Fruit fly (Drosophila melanogaster) whole organism, embryonic: Measurements from ENCODE around the gene Ppt1.

Source experiments
- CG10209 ChIP-seq: fragments of 200-800 bp; sonication (Bioruptor generic); optimal IDR thresholded peaks from 3 replicates; lab custom pipeline; 2017; ENCODE audit warnings: missing biosample characterization, mild to moderate bottlenecking, missing genetic modification characterization, missing genetic modification reagents
- CG10462 ChIP-seq: fragments of 200-800 bp; sonication (Bioruptor generic); optimal IDR thresholded peaks from 2 replicates; lab custom pipeline; 2016; ENCODE audit warnings: missing biosample characterization, missing genetic modification characterization
- CG11504 ChIP-seq: fragments of 200-800 bp; sonication (Bioruptor generic); optimal IDR thresholded peaks from 3 replicates; lab custom pipeline; 2019; ENCODE audit warnings: missing biosample characterization, mild to moderate bottlenecking, missing genetic modification characterization, moderate library complexity
- CG12104 ChIP-seq: fragments of 200-800 bp; sonication (Bioruptor generic); optimal IDR thresholded peaks from 3 replicates; lab custom pipeline; 2016; ENCODE audit warnings: missing biosample characterization, missing genetic modification characterization
- CG1233 ChIP-seq: fragments of 200-800 bp; sonication (Bioruptor generic); optimal IDR thresholded peaks from 4 replicates; lab custom pipeline; 2018; ENCODE audit warnings: missing biosample characterization, mild to moderate bottlenecking, missing genetic modification characterization
- CG14441 ChIP-seq: fragments of 200-800 bp; sonication (Bioruptor generic); IDR thresholded peaks from 2 replicates; pipeline ENCODE4 v1.3.6; 2022; ENCODE audit warnings: missing biosample characterization, missing genetic modification characterization
- CG15073 ChIP-seq: fragments of 200-800 bp; sonication (Bioruptor generic); optimal IDR thresholded peaks from 2 replicates; lab custom pipeline; 2016; ENCODE audit warnings: missing biosample characterization, missing genetic modification characterization
- CG16779 ChIP-seq: fragments of 200-800 bp; sonication (Bioruptor generic); IDR thresholded peaks from 2 replicates; pipeline ENCODE4 v1.3.6; 2022; ENCODE audit warnings: missing biosample characterization, missing genetic modification characterization
- CG17361 ChIP-seq: fragments of 200-800 bp; sonication (Bioruptor generic); IDR thresholded peaks from 3 replicates; pipeline ENCODE4 v1.3.6; 2022; ENCODE audit warnings: missing biosample characterization, missing genetic modification characterization
- CG31441 ChIP-seq: fragments of 200-800 bp; sonication (Bioruptor generic); IDR thresholded peaks from 2 replicates; pipeline ENCODE4 v1.3.6; 2022; ENCODE audit warnings: missing biosample characterization, missing genetic modification characterization
- CG3407 ChIP-seq: fragments of 200-800 bp; sonication (Bioruptor generic); optimal IDR thresholded peaks from 2 replicates; lab custom pipeline; 2018; ENCODE audit warnings: missing biosample characterization, mild to moderate bottlenecking, missing genetic modification characterization
- CG5953 ChIP-seq: fragments of 200-800 bp; sonication (Bioruptor generic); IDR thresholded peaks from 2 replicates; pipeline ENCODE4 v1.3.6; 2022; ENCODE audit warnings: missing biosample characterization, missing genetic modification characterization
- CG6689 ChIP-seq: fragments of 200-800 bp; sonication (Bioruptor generic); IDR thresholded peaks from 2 replicates; pipeline ENCODE4 v1.3.6; 2022; ENCODE audit warnings: missing biosample characterization, missing genetic modification characterization
- CG7963 ChIP-seq: fragments of 200-800 bp; sonication (Bioruptor generic); IDR thresholded peaks from 3 replicates; pipeline ENCODE4 v1.3.6; 2022; ENCODE audit warnings: missing biosample characterization, missing genetic modification characterization; ENCODE audit not compliant: partially characterized antibody
- CG9817 ChIP-seq: fragments of 200-800 bp; sonication (Bioruptor generic); optimal IDR thresholded peaks from 2 replicates; lab custom pipeline; 2018; ENCODE audit warnings: missing biosample characterization, mild to moderate bottlenecking, missing genetic modification characterization, moderate library complexity
- CoRest ChIP-seq: fragments of 200-800 bp; sonication (Bioruptor generic); optimal IDR thresholded peaks from 3 replicates; lab custom pipeline; 2018; ENCODE audit warnings: missing biosample characterization, mild to moderate bottlenecking, missing genetic modification characterization, moderate library complexity
- Dek ChIP-seq: fragments of 200-800 bp; sonication (Bioruptor generic); optimal IDR thresholded peaks from 3 replicates; lab custom pipeline; 2019; ENCODE audit warnings: missing biosample characterization, mild to moderate bottlenecking, missing genetic modification characterization, moderate library complexity
- Doc3 ChIP-seq: fragments of 200-800 bp; sonication (Bioruptor generic); IDR thresholded peaks from 3 replicates; pipeline ENCODE4 v1.3.6; 2022; ENCODE audit warnings: missing biosample characterization, missing genetic modification characterization; ENCODE audit not compliant: partially characterized antibody
- E2f2 ChIP-seq: fragments of 200-800 bp; sonication (Bioruptor generic); IDR thresholded peaks from 2 replicates; pipeline ENCODE4 v1.3.6; 2022; ENCODE audit warnings: missing biosample characterization, missing genetic modification characterization
- Hr39 ChIP-seq: fragments of >200 bp; optimal IDR thresholded peaks from 2 replicates; lab custom pipeline; 2017
- Hr51 ChIP-seq, 2 experiments: fragments of 200-800 bp; sonication (Bioruptor generic); optimal IDR thresholded peaks; 2 replicates in 1 of 2; 3 replicates in 1 of 2; lab custom pipeline; 2016 to 2018; ENCODE audit warnings: missing biosample characterization in 2 of 2, missing genetic modification characterization in 2 of 2, mild to moderate bottlenecking in 1 of 2, moderate library complexity in 1 of 2
- Poxn ChIP-seq: fragments of 200-800 bp; sonication (Bioruptor generic); IDR thresholded peaks from 2 replicates; pipeline ENCODE4 v1.3.6; 2022; ENCODE audit warnings: missing biosample characterization, missing genetic modification characterization
- Side ChIP-seq: fragments of 200-800 bp; sonication (Bioruptor generic); optimal IDR thresholded peaks from 2 replicates; lab custom pipeline; 2016; ENCODE audit warnings: missing biosample characterization, missing genetic modification characterization
- Sin3A ChIP-seq: fragments of >200 bp; optimal IDR thresholded peaks from 2 replicates; lab custom pipeline; 2018
- Tbp ChIP-seq: fragments of >200 bp; optimal IDR thresholded peaks from 2 replicates; lab custom pipeline; 2018; ENCODE audit warnings: missing biosample characterization, missing genetic modification characterization
- ara ChIP-seq: fragments of 200-800 bp; sonication (Bioruptor generic); IDR thresholded peaks from 2 replicates; pipeline ENCODE4 v1.3.6; 2022; ENCODE audit warnings: missing biosample characterization, missing genetic modification characterization
- ato ChIP-seq: fragments of 200-800 bp; sonication (Bioruptor generic); IDR thresholded peaks from 2 replicates; pipeline ENCODE4 v1.3.6; 2022; ENCODE audit warnings: missing biosample characterization, missing genetic modification characterization; ENCODE audit not compliant: partially characterized antibody
- bbx ChIP-seq: fragments of 200-800 bp; sonication (Bioruptor generic); IDR thresholded peaks from 2 replicates; pipeline ENCODE4 v1.3.6; 2022; ENCODE audit warnings: missing biosample characterization, missing genetic modification characterization; ENCODE audit not compliant: partially characterized antibody
- br ChIP-seq: fragments of >200 bp; optimal IDR thresholded peaks from 2 replicates; lab custom pipeline; 2017
- cad ChIP-seq: fragments of >200 bp; optimal IDR thresholded peaks from 2 replicates; lab custom pipeline; 2017; ENCODE audit warnings: missing biosample characterization, missing genetic modification characterization
- cato ChIP-seq: fragments of 200-800 bp; sonication (Bioruptor generic); optimal IDR thresholded peaks from 2 replicates; lab custom pipeline; 2016; ENCODE audit warnings: missing biosample characterization, missing genetic modification characterization, borderline replicate concordance
- cg ChIP-seq: fragments of 200-800 bp; sonication (Bioruptor generic); optimal IDR thresholded peaks from 3 replicates; lab custom pipeline; 2019; ENCODE audit warnings: missing biosample characterization, mild to moderate bottlenecking, missing genetic modification characterization, moderate library complexity
- dan ChIP-seq: fragments of 200-800 bp; sonication (Bioruptor generic); IDR thresholded peaks from 2 replicates; pipeline ENCODE4 v1.3.6; 2022; ENCODE audit warnings: missing biosample characterization, missing genetic modification characterization
- fd102C ChIP-seq: fragments of 200-800 bp; sonication (Bioruptor generic); optimal IDR thresholded peaks from 2 replicates; lab custom pipeline; 2018; ENCODE audit warnings: missing biosample characterization, mild to moderate bottlenecking, missing genetic modification characterization, moderate library complexity
- gcm ChIP-seq: fragments of 200-800 bp; sonication (Bioruptor generic); optimal IDR thresholded peaks from 2 replicates; lab custom pipeline; 2019; ENCODE audit warnings: missing biosample characterization, mild to moderate bottlenecking, missing genetic modification characterization, moderate library complexity
- grn ChIP-seq: fragments of 200-800 bp; sonication (Bioruptor generic); optimal IDR thresholded peaks from 3 replicates; lab custom pipeline; 2017; ENCODE audit warnings: missing biosample characterization, missing genetic modification characterization
- knrl ChIP-seq: fragments of 200-800 bp; sonication (Bioruptor generic); IDR thresholded peaks from 3 replicates; pipeline ENCODE4 v1.3.6; 2022; ENCODE audit warnings: missing biosample characterization, missing genetic modification characterization; ENCODE audit not compliant: partially characterized antibody
- mld ChIP-seq: fragments of 200-800 bp; sonication (Bioruptor generic); IDR thresholded peaks from 3 replicates; pipeline ENCODE4 v1.3.6; 2022; ENCODE audit warnings: missing biosample characterization, missing genetic modification characterization; ENCODE audit not compliant: partially characterized antibody
- nerfin-1 ChIP-seq: fragments of 200-800 bp; sonication (Bioruptor generic); optimal IDR thresholded peaks from 3 replicates; lab custom pipeline; 2019; ENCODE audit warnings: missing biosample characterization, mild to moderate bottlenecking, missing genetic modification characterization, moderate library complexity
- nmo ChIP-seq: fragments of 200-800 bp; sonication (Bioruptor generic); optimal IDR thresholded peaks from 2 replicates; lab custom pipeline; 2018; ENCODE audit warnings: missing biosample characterization, mild to moderate bottlenecking, missing genetic modification characterization, moderate library complexity
- prd ChIP-seq, 3 experiments: fragments of >200 bp in 2 of 3; fragments of 200-800 bp in 1 of 3; sonication (Bioruptor generic) in 1 of 3; optimal IDR thresholded peaks in 2 of 3; IDR thresholded peaks in 1 of 3; 2 replicates in 2 of 3; 3 replicates in 1 of 3; pipeline versions ENCODE4 v1.3.6 to Lab custom; 2017 to 2022; ENCODE audit warnings: missing biosample characterization in 1 of 3, missing genetic modification characterization in 1 of 3
- sc ChIP-seq, 3 experiments: fragments of >200 bp in 2 of 3; fragments of 200-800 bp in 1 of 3; sonication (Bioruptor generic) in 1 of 3; optimal IDR thresholded peaks; 2 replicates in 2 of 3; 3 replicates in 1 of 3; lab custom pipeline; 2017; ENCODE audit warnings: mild to moderate bottlenecking in 1 of 3, missing biosample characterization in 1 of 3, missing genetic modification characterization in 1 of 3, missing genetic modification reagents in 1 of 3
- sd ChIP-seq: fragments of 200-800 bp; sonication (Bioruptor generic); optimal IDR thresholded peaks from 3 replicates; lab custom pipeline; 2018; ENCODE audit warnings: missing biosample characterization, mild to moderate bottlenecking, missing genetic modification characterization, moderate library complexity
- sima ChIP-seq: fragments of 200-800 bp; sonication (Bioruptor generic); optimal IDR thresholded peaks from 2 replicates; lab custom pipeline; 2016; ENCODE audit warnings: missing biosample characterization, missing genetic modification characterization
- sna ChIP-seq: fragments of 200-800 bp; sonication (Bioruptor generic); IDR thresholded peaks from 2 replicates; pipeline ENCODE4 v1.3.6; 2022; ENCODE audit warnings: missing biosample characterization, missing genetic modification characterization; ENCODE audit not compliant: partially characterized antibody
- sr ChIP-seq: fragments of 200-800 bp; sonication (Bioruptor generic); IDR thresholded peaks from 3 replicates; pipeline ENCODE4 v1.3.6; 2022; ENCODE audit warnings: missing biosample characterization, missing genetic modification characterization
- ssp ChIP-seq: fragments of 200-800 bp; sonication (Bioruptor generic); IDR thresholded peaks from 2 replicates; pipeline ENCODE4 v1.3.6; 2022; ENCODE audit warnings: missing biosample characterization, missing genetic modification characterization
- ttk ChIP-seq: fragments of 200-800 bp; sonication (Bioruptor generic); IDR thresholded peaks from 2 replicates; pipeline ENCODE4 v2.1.2; 2022; ENCODE audit warnings: missing biosample characterization, missing genetic modification characterization
- vvl ChIP-seq: fragments of 200-800 bp; sonication (Bioruptor generic); IDR thresholded peaks from 2 replicates; pipeline ENCODE4 v1.3.6; 2022; ENCODE audit warnings: missing biosample characterization, missing genetic modification characterization
- zf30C ChIP-seq: fragments of 200-800 bp; sonication (Bioruptor generic); optimal IDR thresholded peaks from 3 replicates; lab custom pipeline; 2018; ENCODE audit warnings: missing biosample characterization, mild to moderate bottlenecking, missing genetic modification characterization

Ppt1 gene

dm6 chrX:8720213-8720612 lies 30.2 kb upstream of the Ppt1 start, which contains the start of gene CG1789 (continued):
- no peak for TF ChIP-seq fd102C (GFP tag; lab: Kevin White, UChicago)
- peak; percentile 44; the same call in 1 of the 2 replicates for TF ChIP-seq CG6689 (GFP tag; lab: Robert Waterston, UW)
- no peak for TF ChIP-seq ssp
- TF ChIP-seq ato = peak; percentile 79
- TF ChIP-seq sd (tag; lab: Kevin White, UChicago) = no peak
- peak; percentile 33 for TF ChIP-seq CoRest (tag; lab: Kevin White, UChicago)
- TF ChIP-seq CG31441 (GFP tag; lab: Robert Waterston, UW) = no peak
- TF ChIP-seq mld (GFP tag; lab: Robert Waterston, UW) = peak; percentile 69; the same call in 1 of the 3 replicates
- no peak for TF ChIP-seq CG15073
- TF ChIP-seq dan (GFP tag; lab: Robert Waterston, UW) = no peak
- no peak for TF ChIP-seq CG5953 (GFP tag; lab: Robert Waterston, UW)
- peak; percentile 91 for TF ChIP-seq knrl (GFP tag; lab: Robert Waterston, UW)
- no peak for TF ChIP-seq CG9817
- TF ChIP-seq sr (GFP tag; lab: Robert Waterston, UW) = no peak
- TF ChIP-seq CG3407 (GFP tag; lab: Kevin White, UChicago) = no peak
- TF ChIP-seq vvl = no peak
- TF ChIP-seq nerfin-1 (tag; lab: Kevin White, UChicago) = no peak
- no peak for TF ChIP-seq cg (GFP tag; lab: Kevin White, UChicago)
- no peak for TF ChIP-seq Tbp
- peak in 1 of 2 experiments; percentile 4 for TF ChIP-seq Hr51 (GFP tag; optimal IDR thresholded peaks at IDR 0.05; lab: Kevin White, UChicago)
- TF ChIP-seq sna (GFP tag; lab: Robert Waterston, UW) = peak; percentile 92
- TF ChIP-seq CG10462 (GFP tag; lab: Kevin White, UChicago) = no peak
- no peak for TF ChIP-seq CG12104 (GFP tag; lab: Kevin White, UChicago)
- no peak for TF ChIP-seq cad (GFP tag; lab: Kevin White, UChicago)
- no peak for TF ChIP-seq CG14441 (GFP tag; lab: Robert Waterston, UW)
- TF ChIP-seq ara (GFP tag; lab: Robert Waterston, UW) = 0 out of 2 replicates have a peak, but pooled peaks have one; percentile 17
- peak; percentile 46 for TF ChIP-seq nmo (GFP tag; lab: Kevin White, UChicago)
- no peak for TF ChIP-seq sc (optimal IDR thresholded peaks at IDR 0.05; lab: Kevin White, UChicago)
- TF ChIP-seq sc (GFP tag; optimal IDR thresholded peaks at IDR 0.05; lab: Kevin White, UChicago) = no peak
- TF ChIP-seq CG17361 (GFP tag; lab: Robert Waterston, UW) = 0 out of 3 replicates have a peak, but pooled peaks have one; percentile 28
- no peak for TF ChIP-seq ttk (GFP tag; lab: Robert Waterston, UW)
- TF ChIP-seq E2f2 = peak; percentile 77
- no peak for TF ChIP-seq CG16779 (GFP tag; lab: Robert Waterston, UW)
- no peak for TF ChIP-seq prd (optimal IDR thresholded peaks at IDR 0.05; lab: Kevin White, UChicago)
- TF ChIP-seq prd (GFP tag; IDR thresholded peaks at IDR 0.05; lab: Robert Waterston, UW) = peak; percentile 47
- TF ChIP-seq Hr39 (lab: Kevin White, UChicago) = no peak
- TF ChIP-seq bbx = peak; percentile 83
- no peak for TF ChIP-seq Dek
- no peak for TF ChIP-seq cato (GFP tag; lab: Kevin White, UChicago)
- TF ChIP-seq Doc3 (GFP tag; lab: Robert Waterston, UW) = peak; percentile 94
- peak; percentile 54 for TF ChIP-seq CG11504 (tag; lab: Kevin White, UChicago)
- peak; percentile 85 for TF ChIP-seq Sin3A
- no peak for TF ChIP-seq CG1233 (GFP tag; lab: Kevin White, UChicago)
- TF ChIP-seq Side (GFP tag; lab: Kevin White, UChicago) = peak; percentile 53
- peak; percentile 64 for TF ChIP-seq CG7963 (GFP tag; lab: Robert Waterston, UW)
- TF ChIP-seq Poxn = no peak
- TF ChIP-seq gcm (GFP tag; lab: Kevin White, UChicago) = no peak
- TF ChIP-seq br (lab: Kevin White, UChicago) = no peak
- TF ChIP-seq grn = no peak
- TF ChIP-seq CG10209 (GFP tag; lab: Kevin White, UChicago) = no peak
- no peak for TF ChIP-seq zf30C
- no peak for TF ChIP-seq sima
